Fruit fly (Drosophila melanogaster): ENCODE measurements around the gene Zyx.

DNA sequence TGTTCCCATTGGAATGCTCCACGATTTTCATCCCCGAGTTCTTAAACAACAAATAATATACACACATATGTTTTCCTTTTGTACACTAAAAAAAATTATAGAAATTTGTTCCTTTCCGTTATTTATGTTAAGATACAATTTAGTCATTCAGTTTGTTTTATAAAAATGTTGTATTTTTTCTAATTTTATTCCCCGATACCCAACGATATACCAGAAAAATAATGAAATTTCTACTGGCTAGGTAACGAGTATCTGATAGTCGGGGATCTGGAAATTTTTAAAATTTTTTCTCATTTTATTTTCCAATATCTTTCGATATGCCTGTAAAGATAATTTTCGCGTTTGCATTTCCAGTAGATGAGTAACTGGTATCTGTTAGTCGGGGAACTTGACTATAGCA is 28.6 kb upstream of the Zyx start:
- no peak for TF ChIP-seq psq (GFP tag; optimal IDR thresholded peaks at IDR 0.05)
- TF ChIP-seq h (GFP tag; optimal IDR thresholded peaks at IDR 0.05): no peak
